Worm (Caenorhabditis elegans) whole organism, mixed stage, embryonic: ENCODE measurements around the gene apl-1.

Source experiments
- bed-3 ChIP-seq: fragments of 200-800 bp; sonication (Bioruptor generic); optimal IDR thresholded peaks from 3 replicates; lab custom pipeline; 2018; ENCODE audit warnings: mild to moderate bottlenecking, missing genetic modification characterization, moderate library complexity, missing compliant biosample characterization
- blmp-1 ChIP-seq: fragments of 150-350 bp; optimal IDR thresholded peaks from 2 replicates; lab custom pipeline; 2014; ENCODE audit warnings: missing biosample characterization, missing genetic modification characterization
- ceh-43 ChIP-seq: fragments of 200-800 bp; sonication (Bioruptor generic); optimal IDR thresholded peaks from 2 replicates; lab custom pipeline; 2018; ENCODE audit warnings: mild to moderate bottlenecking, missing genetic modification characterization, moderate library complexity, missing compliant biosample characterization
- cnd-1 ChIP-seq: fragments of 200-800 bp; sonication (Bioruptor generic); optimal IDR thresholded peaks from 2 replicates; lab custom pipeline; 2018; ENCODE audit warnings: mild to moderate bottlenecking, missing genetic modification characterization, missing compliant biosample characterization
- drap-1 ChIP-seq: fragments of 200-800 bp; sonication (Bioruptor generic); optimal IDR thresholded peaks from 3 replicates; lab custom pipeline; 2018; ENCODE audit warnings: mild to moderate bottlenecking, missing genetic modification characterization, missing compliant biosample characterization
- elt-3 ChIP-seq: fragments of 150-350 bp; optimal IDR thresholded peaks from 2 replicates; lab custom pipeline; 2014; ENCODE audit warnings: missing biosample characterization, missing genetic modification characterization
- flh-1 ChIP-seq: fragments of 200-800 bp; sonication (Bioruptor generic); optimal IDR thresholded peaks from 2 replicates; lab custom pipeline; 2018; ENCODE audit warnings: mild to moderate bottlenecking, missing genetic modification characterization, moderate library complexity, missing compliant biosample characterization
- hlh-1 ChIP-seq: fragments of 150-350 bp; optimal IDR thresholded peaks from 2 replicates; lab custom pipeline; 2014; ENCODE audit warnings: missing biosample characterization, missing genetic modification reagents, missing genetic modification characterization
- lin-13 ChIP-seq: fragments of 150-350 bp; optimal IDR thresholded peaks from 2 replicates; lab custom pipeline; 2014; ENCODE audit warnings: missing biosample characterization, missing genetic modification characterization
- lsy-2 ChIP-seq: fragments of 150-350 bp; optimal IDR thresholded peaks from 2 replicates; lab custom pipeline; 2014; ENCODE audit warnings: missing biosample characterization, missing genetic modification characterization
- mep-1 ChIP-seq: fragments of 150-350 bp; optimal IDR thresholded peaks from 2 replicates; lab custom pipeline; 2017; ENCODE audit warnings: missing biosample characterization, missing genetic modification reagents, missing genetic modification characterization, inconsistent platforms
- mls-2 ChIP-seq: sonication (generic microtip); optimal IDR thresholded peaks from 2 replicates; lab custom pipeline; 2016; ENCODE audit warnings: mild to moderate bottlenecking, missing genetic modification characterization, moderate library complexity, missing compliant biosample characterization
- nhr-12 ChIP-seq: fragments of 150-350 bp; optimal IDR thresholded peaks from 2 replicates; lab custom pipeline; 2014; ENCODE audit warnings: missing biosample characterization, missing genetic modification characterization
- nhr-2 ChIP-seq: fragments of 150-350 bp; optimal IDR thresholded peaks from 2 replicates; lab custom pipeline; 2014; ENCODE audit warnings: missing biosample characterization, missing genetic modification characterization
- nhr-28 ChIP-seq: fragments of 150-350 bp; optimal IDR thresholded peaks from 2 replicates; lab custom pipeline; 2014; ENCODE audit warnings: missing biosample characterization, missing genetic modification characterization
- nhr-76 ChIP-seq: sonication (generic microtip); optimal IDR thresholded peaks from 2 replicates; lab custom pipeline; 2017; ENCODE audit warnings: missing biosample characterization, missing genetic modification characterization
- pha-4 ChIP-seq: fragments of 150-350 bp; optimal IDR thresholded peaks from 2 replicates; lab custom pipeline; 2018; ENCODE audit warnings: missing biosample characterization, missing genetic modification reagents, missing genetic modification characterization
- sem-2 ChIP-seq: fragments of 200-800 bp; sonication (Bioruptor generic); optimal IDR thresholded peaks from 2 replicates; lab custom pipeline; 2018; ENCODE audit warnings: mild to moderate bottlenecking, missing genetic modification characterization, missing compliant biosample characterization
- snpc-4 ChIP-seq: fragments of 150-350 bp; optimal IDR thresholded peaks from 2 replicates; lab custom pipeline; 2014; ENCODE audit warnings: missing biosample characterization, missing genetic modification characterization
- sptf-1 ChIP-seq: sonication (generic microtip); optimal IDR thresholded peaks from 2 replicates; lab custom pipeline; 2017; ENCODE audit warnings: mild to moderate bottlenecking, missing genetic modification characterization, moderate library complexity, missing compliant biosample characterization
- unc-120 ChIP-seq: sonication (generic microtip); optimal IDR thresholded peaks from 2 replicates; lab custom pipeline; 2017; ENCODE audit warnings: missing genetic modification characterization, missing compliant biosample characterization; ENCODE audit not compliant: poor library complexity, severe bottlenecking

apl-1 gene

ce11 chrX:5066570-5066969 lies 50.1 kb downstream of the apl-1 start:
- TF ChIP-seq flh-1 (GFP tag; lab: Kevin White, UChicago) (no peak), sem-2 (GFP tag; lab: Kevin White, UChicago) (no peak), unc-120 (tag; lab: Kevin White, UChicago) (no peak), blmp-1 (tag; lab: Kevin White, UChicago) (no peak), ceh-43 (no peak), nhr-12 (tag; lab: Kevin White, UChicago) (no peak), elt-3 (tag; lab: Kevin White, UChicago) (no peak), lsy-2 (tag; lab: Kevin White, UChicago) (no peak), mls-2 (no peak), nhr-2 (tag; lab: Kevin White, UChicago) (no peak), snpc-4 (no peak), hlh-1 (tag; lab: Kevin White, UChicago) (no peak), nhr-76 (tag; lab: Kevin White, UChicago) (no peak), nhr-28 (tag; lab: Kevin White, UChicago) (no peak), lin-13 (tag; lab: Kevin White, UChicago) (no peak)

DNA sequence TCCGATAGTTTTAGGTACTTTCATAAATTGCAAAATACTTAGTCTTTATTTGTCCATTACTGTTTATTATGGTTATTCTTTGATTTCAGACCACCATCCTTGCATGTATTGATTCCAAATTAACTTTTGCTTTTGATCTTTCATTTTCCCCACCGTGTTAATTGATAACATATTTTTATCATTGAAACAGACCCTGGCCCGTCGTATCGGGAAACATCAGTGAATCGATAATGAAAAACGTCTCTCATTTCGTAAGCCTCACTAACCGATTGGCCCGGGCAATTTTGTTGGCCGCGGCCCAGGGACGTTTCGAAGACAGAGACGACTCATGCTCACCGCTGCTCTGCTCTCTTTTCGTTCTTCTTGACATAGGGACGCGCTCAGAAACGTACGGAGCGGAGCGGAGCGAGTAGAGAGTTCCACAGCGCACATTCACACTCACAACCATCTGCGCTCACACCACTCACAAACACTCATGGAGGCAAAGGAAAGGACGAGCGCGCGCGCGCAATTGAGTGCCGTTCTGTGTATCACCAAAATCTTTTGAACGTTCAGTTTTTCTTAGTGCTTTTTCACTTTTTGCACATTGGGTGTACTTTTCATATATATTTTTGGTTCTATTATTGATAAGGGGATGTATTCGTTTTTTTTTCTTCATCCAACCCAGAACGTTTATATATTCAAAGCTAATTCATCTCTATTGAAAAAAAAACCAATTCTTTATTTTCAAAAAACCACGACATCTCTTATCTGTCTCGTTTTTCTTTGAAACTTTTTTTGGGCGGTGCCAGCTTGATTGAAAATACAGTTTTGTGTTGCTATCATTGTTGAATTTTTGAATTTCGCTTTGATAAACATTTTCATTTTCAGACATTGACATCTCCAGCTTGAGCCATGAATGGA lies 52.7 kb downstream of the apl-1 start, which contains the start of gene C24H10.2:
Gene C24H10.2 (plus strand): TSS at position 853 of the 903 bp plus-strand sequence.
- TF ChIP-seq blmp-1 (tag; lab: Kevin White, UChicago) (no peak), bed-3 (GFP tag; lab: Kevin White, UChicago) (no peak), nhr-76 (tag; lab: Kevin White, UChicago) (no peak), drap-1 (GFP tag; lab: Kevin White, UChicago) (peak; percentile 22), lin-13 (tag; lab: Kevin White, UChicago) (peak; percentile 3), cnd-1 (tag; lab: Kevin White, UChicago) (peak; percentile 48), mep-1 (tag; lab: Kevin White, UChicago) (no peak), nhr-2 (tag; lab: Kevin White, UChicago) (no peak), sptf-1 (tag; lab: Kevin White, UChicago) (peak; percentile 9), mls-2 (peak; percentile 27), pha-4 (tag; lab: Kevin White, UChicago) (peak; percentile 48), unc-120 (tag; lab: Kevin White, UChicago) (peak; percentile 45)
